Worm (Caenorhabditis elegans) whole organism, midembryonic: ENCODE measurements around the gene lact-3.

Source experiments
- T22C8.4 ChIP-seq: fragments of 200-800 bp; sonication (Bioruptor generic); IDR thresholded peaks from 2 replicates; pipeline ENCODE4 v1.3.6; 2022; ENCODE audit warnings: missing genetic modification characterization, missing compliant biosample characterization
- flt-1 ChIP-seq: fragments of 200-800 bp; sonication (Bioruptor generic); IDR thresholded peaks from 2 replicates; pipeline ENCODE4 v1.3.6; 2022; ENCODE audit warnings: missing genetic modification characterization, missing compliant biosample characterization
- klf-2 ChIP-seq: fragments of 200-800 bp; sonication (Bioruptor generic); conservative IDR thresholded peaks from 2 replicates; pipeline ENCODE4 v1.3.6; 2022; ENCODE audit warnings: missing genetic modification reagents, missing genetic modification characterization, missing compliant biosample characterization
- tab-1 ChIP-seq: fragments of 200-800 bp; sonication (Bioruptor generic); IDR thresholded peaks from 2 replicates; pipeline ENCODE4 v1.3.6; 2022; ENCODE audit warnings: missing genetic modification characterization, missing compliant biosample characterization
- ztf-23 ChIP-seq: fragments of 200-800 bp; sonication (Bioruptor generic); IDR thresholded peaks from 2 replicates; pipeline ENCODE4 v1.3.6; 2022; ENCODE audit warnings: missing genetic modification reagents, missing genetic modification characterization, missing compliant biosample characterization
- ztf-29 ChIP-seq: fragments of 200-800 bp; sonication (Bioruptor generic); IDR thresholded peaks from 2 replicates; pipeline ENCODE4 v1.3.6; 2022; ENCODE audit warnings: missing genetic modification reagents, missing genetic modification characterization, missing compliant biosample characterization

DNA sequence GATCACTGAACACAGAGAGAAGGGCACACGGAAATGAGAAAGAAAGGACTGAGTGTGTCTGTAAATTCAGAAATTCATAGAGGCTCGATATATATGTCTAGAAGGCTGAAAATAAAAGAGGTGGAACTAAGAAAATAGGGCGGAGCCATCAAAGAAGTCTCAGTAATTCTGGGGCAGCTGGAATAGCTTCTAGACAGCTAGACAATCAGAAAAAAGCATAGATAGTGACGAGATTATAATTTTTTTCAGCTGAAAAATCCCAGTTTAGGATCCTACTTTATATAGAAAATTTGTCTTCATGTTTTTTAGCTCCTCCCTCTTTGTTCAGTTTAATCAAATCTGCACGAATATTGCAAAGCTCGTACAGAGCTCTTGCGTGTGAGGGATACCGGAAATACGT is 7.5 kb upstream of the lact-3 start, which contains the start of gene D2089.3:
- TF ChIP-seq flt-1 (GFP tag; lab: Robert Waterston, UW) = no peak
- no peak for TF ChIP-seq ztf-29 (GFP tag; lab: Robert Waterston, UW)
- TF ChIP-seq ztf-23 (GFP tag; lab: Robert Waterston, UW) = no peak
- TF ChIP-seq T22C8.4 (GFP tag; lab: Robert Waterston, UW) = no peak
- TF ChIP-seq klf-2 (GFP tag; lab: Robert Waterston, UW) = no peak
- TF ChIP-seq tab-1 (GFP tag; lab: Robert Waterston, UW) = no peak
